Worm (Caenorhabditis elegans) whole organism, late embryonic: Measurements from ENCODE around the gene msp-57.

Source experiments
- C38D4.7 ChIP-seq: fragments of 200-800 bp; sonication (Bioruptor generic); optimal IDR thresholded peaks from 2 replicates; lab custom pipeline; 2018; ENCODE audit warnings: mild to moderate bottlenecking, missing genetic modification characterization, moderate library complexity, missing compliant biosample characterization
- F13H6.1 ChIP-seq: sonication (generic microtip); optimal IDR thresholded peaks from 2 replicates; lab custom pipeline; 2016; ENCODE audit warnings: missing genetic modification characterization, missing compliant biosample characterization
- K02D7.2 ChIP-seq: sonication (generic microtip); optimal IDR thresholded peaks from 2 replicates; lab custom pipeline; 2017; ENCODE audit warnings: mild to moderate bottlenecking, missing genetic modification characterization, missing compliant biosample characterization
- K09A11.1 ChIP-seq: sonication (generic microtip); optimal IDR thresholded peaks from 2 replicates; lab custom pipeline; 2017; ENCODE audit warnings: antibody characterized with exemption, mild to moderate bottlenecking, missing genetic modification characterization, missing compliant biosample characterization; ENCODE audit not compliant: insufficient read depth
- T23F11.4 ChIP-seq: fragments of 200-800 bp; sonication (Bioruptor generic); optimal IDR thresholded peaks from 2 replicates; lab custom pipeline; 2018; ENCODE audit warnings: mild to moderate bottlenecking, missing genetic modification characterization, missing compliant biosample characterization
- Y22D7AL.16 ChIP-seq: sonication (generic microtip); optimal IDR thresholded peaks from 2 replicates; lab custom pipeline; 2016; ENCODE audit warnings: missing genetic modification characterization, missing compliant biosample characterization
- ahr-1 ChIP-seq: sonication (generic microtip); optimal IDR thresholded peaks from 2 replicates; lab custom pipeline; 2016; ENCODE audit warnings: missing genetic modification characterization, missing compliant biosample characterization
- ama-1 ChIP-seq: fragments of 150-350 bp; optimal IDR thresholded peaks from 2 replicates; lab custom pipeline; 2014
- ceh-14 ChIP-seq: sonication (generic microtip); optimal IDR thresholded peaks from 2 replicates; lab custom pipeline; 2016; ENCODE audit warnings: missing genotype, missing genetic modification characterization, missing compliant biosample characterization
- ceh-19 ChIP-seq: fragments of 200-800 bp; sonication (Bioruptor generic); optimal IDR thresholded peaks from 2 replicates; lab custom pipeline; 2018; ENCODE audit warnings: mild to moderate bottlenecking, missing genetic modification characterization, missing compliant biosample characterization
- ceh-22 ChIP-seq: sonication (generic microtip); optimal IDR thresholded peaks from 2 replicates; lab custom pipeline; 2017; ENCODE audit warnings: missing biosample characterization, missing genetic modification characterization
- ceh-24 ChIP-seq: sonication (generic microtip); optimal IDR thresholded peaks from 2 replicates; lab custom pipeline; 2016; ENCODE audit warnings: mild to moderate bottlenecking, missing genetic modification characterization, missing compliant biosample characterization
- ceh-30 ChIP-seq: fragments of 150-350 bp; optimal IDR thresholded peaks from 2 replicates; lab custom pipeline; 2014; ENCODE audit warnings: missing biosample characterization, missing genetic modification characterization
- ceh-31 ChIP-seq: sonication (generic microtip); optimal IDR thresholded peaks from 2 replicates; lab custom pipeline; 2016; ENCODE audit warnings: missing genetic modification characterization, missing compliant biosample characterization
- ceh-34 ChIP-seq: sonication (generic microtip); optimal IDR thresholded peaks from 2 replicates; lab custom pipeline; 2016; ENCODE audit warnings: mild to moderate bottlenecking, missing genetic modification characterization, missing compliant biosample characterization
- ceh-45 ChIP-seq: fragments of 200-800 bp; sonication (Bioruptor generic); IDR thresholded peaks from 2 replicates; pipeline ENCODE4 v1.3.6; 2022; ENCODE audit warnings: missing genetic modification reagents, missing genetic modification characterization, missing compliant biosample characterization
- ceh-6 ChIP-seq: fragments of 200-800 bp; sonication (Bioruptor generic); optimal IDR thresholded peaks from 2 replicates; lab custom pipeline; 2018; ENCODE audit warnings: mild to moderate bottlenecking, missing genetic modification characterization, missing compliant biosample characterization
- dmd-4 ChIP-seq: sonication (generic microtip); optimal IDR thresholded peaks from 2 replicates; lab custom pipeline; 2016; ENCODE audit warnings: borderline replicate concordance, missing genetic modification characterization, missing compliant biosample characterization
- dve-1 ChIP-seq: sonication (generic microtip); optimal IDR thresholded peaks from 2 replicates; lab custom pipeline; 2017; ENCODE audit warnings: antibody characterized with exemption, mild to moderate bottlenecking, missing genetic modification characterization, missing compliant biosample characterization
- elt-2 ChIP-seq: sonication (generic microtip); optimal IDR thresholded peaks from 2 replicates; lab custom pipeline; 2016; ENCODE audit warnings: missing genetic modification reagents, missing genetic modification characterization, missing compliant biosample characterization
- elt-4 ChIP-seq: sonication (generic microtip); optimal IDR thresholded peaks from 2 replicates; lab custom pipeline; 2016; ENCODE audit warnings: missing genetic modification characterization, missing compliant biosample characterization
- eyg-1 ChIP-seq: sonication (generic microtip); optimal IDR thresholded peaks from 2 replicates; lab custom pipeline; 2016; ENCODE audit warnings: missing genotype, missing genetic modification characterization, missing compliant biosample characterization
- fkh-10 ChIP-seq: fragments of 150-350 bp; optimal IDR thresholded peaks from 2 replicates; lab custom pipeline; 2014; ENCODE audit warnings: missing biosample characterization, missing genetic modification reagents, missing genetic modification characterization
- gmeb-2 ChIP-seq: sonication (generic microtip); optimal IDR thresholded peaks from 2 replicates; lab custom pipeline; 2016; ENCODE audit warnings: missing genetic modification characterization, inconsistent platforms, missing compliant biosample characterization
- hlh-13 ChIP-seq: fragments of 200-800 bp; sonication (Bioruptor generic); optimal IDR thresholded peaks from 2 replicates; lab custom pipeline; 2018; ENCODE audit warnings: mild to moderate bottlenecking, missing genetic modification characterization, missing compliant biosample characterization
- hlh-15 ChIP-seq: sonication (generic microtip); optimal IDR thresholded peaks from 2 replicates; lab custom pipeline; 2016; ENCODE audit warnings: missing genetic modification characterization, missing compliant biosample characterization
- hlh-8 ChIP-seq: sonication (generic microtip); optimal IDR thresholded peaks from 2 replicates; lab custom pipeline; 2016; ENCODE audit warnings: missing genotype, missing genetic modification characterization, missing compliant biosample characterization
- lim-6 ChIP-seq: sonication (generic microtip); optimal IDR thresholded peaks from 2 replicates; lab custom pipeline; 2016; ENCODE audit warnings: missing genetic modification characterization, missing compliant biosample characterization
- lin-11 ChIP-seq: fragments of 200-800 bp; sonication (Bioruptor generic); optimal IDR thresholded peaks from 2 replicates; lab custom pipeline; 2018; ENCODE audit warnings: mild to moderate bottlenecking, missing genetic modification characterization, missing compliant biosample characterization
- madf-2 ChIP-seq: sonication (generic microtip); optimal IDR thresholded peaks from 2 replicates; lab custom pipeline; 2017; ENCODE audit warnings: missing genetic modification characterization, missing compliant biosample characterization
- nfya-1 ChIP-seq: sonication (generic microtip); optimal IDR thresholded peaks from 2 replicates; lab custom pipeline; 2017; ENCODE audit warnings: missing genetic modification characterization, mild to moderate bottlenecking, missing compliant biosample characterization, antibody characterized with exemption, moderate library complexity
- nhr-11 ChIP-seq: fragments of 150-350 bp; optimal IDR thresholded peaks from 2 replicates; lab custom pipeline; 2014; ENCODE audit warnings: missing biosample characterization, missing genetic modification characterization
- nhr-232 ChIP-seq: sonication (generic microtip); optimal IDR thresholded peaks from 2 replicates; lab custom pipeline; 2016; ENCODE audit warnings: missing genetic modification characterization, missing compliant biosample characterization
- npax-4 ChIP-seq: sonication (generic microtip); optimal IDR thresholded peaks from 2 replicates; lab custom pipeline; 2016; ENCODE audit warnings: missing genetic modification characterization, missing compliant biosample characterization
- pag-3 ChIP-seq: sonication (generic microtip); optimal IDR thresholded peaks from 2 replicates; lab custom pipeline; 2016; ENCODE audit warnings: missing compliant biosample characterization, missing genetic modification characterization, borderline replicate concordance
- pat-9 ChIP-seq: fragments of 200-800 bp; sonication (Bioruptor generic); optimal IDR thresholded peaks from 2 replicates; lab custom pipeline; 2018; ENCODE audit warnings: mild to moderate bottlenecking, missing genetic modification characterization, moderate library complexity, missing compliant biosample characterization
- pax-1 ChIP-seq: fragments of 150-350 bp; optimal IDR thresholded peaks from 2 replicates; lab custom pipeline; 2014; ENCODE audit warnings: missing biosample characterization, missing genetic modification characterization
- pha-4 ChIP-seq: fragments of 150-350 bp; optimal IDR thresholded peaks from 2 replicates; lab custom pipeline; 2018; ENCODE audit warnings: missing biosample characterization, missing genetic modification reagents, missing genetic modification characterization
- pqm-1 ChIP-seq: sonication (generic microtip); optimal IDR thresholded peaks from 2 replicates; lab custom pipeline; 2016; ENCODE audit warnings: missing genetic modification characterization, missing compliant biosample characterization
- ref-2 ChIP-seq: sonication (generic microtip); optimal IDR thresholded peaks from 2 replicates; lab custom pipeline; 2016; ENCODE audit warnings: missing genetic modification characterization, missing compliant biosample characterization
- rnt-1 ChIP-seq: sonication (generic microtip); optimal IDR thresholded peaks from 2 replicates; lab custom pipeline; 2016; ENCODE audit warnings: missing genetic modification characterization, missing compliant biosample characterization
- sox-2 ChIP-seq: fragments of 200-800 bp; sonication (Bioruptor generic); IDR thresholded peaks from 2 replicates; pipeline ENCODE4 v1.3.6; 2022; ENCODE audit warnings: missing genetic modification reagents, missing genetic modification characterization, missing compliant biosample characterization
- sox-4 ChIP-seq: sonication (generic microtip); optimal IDR thresholded peaks from 2 replicates; lab custom pipeline; 2017; ENCODE audit warnings: mild to moderate bottlenecking, missing genetic modification characterization, inconsistent platforms, missing compliant biosample characterization
- tbx-2 ChIP-seq: sonication (generic microtip); optimal IDR thresholded peaks from 2 replicates; lab custom pipeline; 2016; ENCODE audit warnings: missing genetic modification characterization, missing compliant biosample characterization
- tbx-7 ChIP-seq: sonication (generic microtip); optimal IDR thresholded peaks from 2 replicates; lab custom pipeline; 2016; ENCODE audit warnings: missing genotype, missing genetic modification characterization, missing compliant biosample characterization
- unc-55 ChIP-seq: sonication (generic microtip); optimal IDR thresholded peaks from 2 replicates; lab custom pipeline; 2017; ENCODE audit warnings: missing biosample characterization, missing genetic modification reagents, missing genetic modification characterization
- ztf-16 ChIP-seq: sonication (generic microtip); optimal IDR thresholded peaks from 2 replicates; lab custom pipeline; 2017; ENCODE audit warnings: missing genetic modification characterization, missing compliant biosample characterization

msp-57 gene

DNA sequence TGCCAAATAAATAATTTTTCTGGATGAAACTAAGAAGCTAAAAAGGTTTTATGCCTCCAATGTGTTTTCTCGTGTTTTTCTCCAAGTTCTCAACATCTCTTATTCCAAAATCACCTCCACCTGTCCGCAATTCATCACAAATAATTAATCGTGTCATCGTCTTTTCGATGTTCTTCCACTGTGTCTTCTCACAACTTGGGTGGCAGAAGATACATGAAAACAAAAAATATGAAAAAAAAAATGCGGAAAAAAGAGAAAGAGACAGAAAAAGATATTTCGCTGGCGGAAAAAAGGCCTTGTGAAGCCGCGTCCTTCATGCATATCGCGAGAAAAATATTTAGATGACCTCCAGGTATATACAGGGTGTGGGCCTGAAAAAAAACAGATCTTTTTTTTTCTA, 11.5 kb downstream of the msp-57 start:
- TF ChIP-seq nhr-11 (tag; lab: Kevin White, UChicago) (no peak), npax-4 (tag; lab: Kevin White, UChicago) (no peak), hlh-15 (no peak)

DNA sequence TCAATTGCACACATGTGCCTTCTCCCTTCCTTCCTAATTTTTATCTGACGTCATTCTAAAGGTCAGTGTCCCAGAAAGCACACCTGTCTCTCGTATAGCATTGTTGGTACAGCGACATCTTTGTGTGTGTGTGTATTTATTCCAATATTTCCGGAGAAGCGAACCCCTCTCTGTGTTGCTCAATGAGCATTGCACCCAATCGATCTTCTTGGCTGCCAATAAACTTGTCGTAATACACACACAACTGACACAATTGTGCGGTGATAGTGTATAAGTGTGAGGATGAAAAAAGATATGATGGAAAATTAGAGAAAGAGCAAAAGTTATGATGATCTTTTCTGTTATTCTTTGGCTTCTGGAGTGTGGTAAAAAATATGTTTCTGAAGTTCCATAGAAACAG, 14.2 kb downstream of the msp-57 start:
- no peak for TF ChIP-seq ceh-24
- no peak for TF ChIP-seq pqm-1 (tag; lab: Kevin White, UChicago)
- no peak for TF ChIP-seq lin-11
- peak; percentile 11 for TF ChIP-seq ceh-31 (tag; lab: Kevin White, UChicago)
- TF ChIP-seq dve-1: no peak
- peak; percentile 6 for TF ChIP-seq nfya-1 (tag; lab: Kevin White, UChicago)
- TF ChIP-seq dmd-4: no peak
- no peak for TF ChIP-seq ceh-19 (GFP tag; lab: Kevin White, UChicago)
- TF ChIP-seq pha-4 (tag; lab: Kevin White, UChicago): no peak
- TF ChIP-seq unc-55 (GFP tag; lab: Kevin White, UChicago): peak; percentile 71
- TF ChIP-seq ceh-34 (tag; lab: Kevin White, UChicago): no peak
- TF ChIP-seq ahr-1 (tag; lab: Kevin White, UChicago): no peak

DNA sequence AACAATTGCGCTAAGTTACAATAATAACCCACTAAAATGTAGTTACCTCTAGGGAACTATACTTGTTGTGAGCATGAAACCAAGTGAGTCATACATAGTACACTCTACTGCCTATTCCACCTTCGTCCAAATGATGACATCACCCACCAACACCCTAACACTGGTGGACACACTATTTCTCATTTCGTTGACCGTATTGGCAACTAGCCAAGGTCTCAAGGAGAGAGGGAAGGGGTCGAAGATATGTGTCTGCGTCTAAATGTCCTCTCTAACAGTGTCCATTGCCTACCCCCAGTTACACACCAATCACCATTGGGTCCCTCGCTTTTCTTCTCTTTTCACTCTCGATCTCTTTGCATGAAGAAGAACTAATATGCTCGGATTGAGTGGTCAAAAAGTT, 15.5 kb downstream of the msp-57 start:
- TF ChIP-seq rnt-1 (no peak), ceh-22 (tag; lab: Kevin White, UChicago) (no peak), C38D4.7 (GFP tag; lab: Kevin White, UChicago) (no peak), elt-4 (tag; lab: Kevin White, UChicago) (no peak), nhr-232 (tag; lab: Kevin White, UChicago) (no peak), ztf-16 (tag; lab: Kevin White, UChicago) (no peak), unc-55 (GFP tag; lab: Kevin White, UChicago) (peak; percentile 18), ceh-45 (GFP tag; lab: Robert Waterston, UW) (no peak), ref-2 (tag; lab: Kevin White, UChicago) (peak; percentile 61), npax-4 (tag; lab: Kevin White, UChicago) (no peak), sox-4 (tag; lab: Kevin White, UChicago) (no peak), ama-1 (lab: Kevin White, UChicago) (no peak), pax-1 (tag; lab: Kevin White, UChicago) (no peak), Y22D7AL.16 (tag; lab: Kevin White, UChicago) (peak; percentile 16), sox-2 (GFP tag; lab: Robert Waterston, UW) (no peak), hlh-8 (tag; lab: Kevin White, UChicago) (no peak), lim-6 (tag; lab: Kevin White, UChicago) (no peak), ceh-6 (no peak), hlh-13 (GFP tag; lab: Kevin White, UChicago) (no peak), gmeb-2 (tag; lab: Kevin White, UChicago) (no peak), ceh-31 (tag; lab: Kevin White, UChicago) (peak; percentile 18), madf-2 (tag; lab: Kevin White, UChicago) (no peak), K02D7.2 (tag; lab: Kevin White, UChicago) (no peak), fkh-10 (GFP tag; lab: Kevin White, UChicago) (no peak), ceh-14 (tag; lab: Kevin White, UChicago) (no peak), dve-1 (no peak), eyg-1 (no peak), pat-9 (tag; lab: Kevin White, UChicago) (no peak), T23F11.4 (GFP tag; lab: Kevin White, UChicago) (no peak), elt-2 (tag; lab: Kevin White, UChicago) (no peak), ceh-30 (tag; lab: Kevin White, UChicago) (no peak), ceh-34 (tag; lab: Kevin White, UChicago) (no peak), F13H6.1 (no peak), nfya-1 (tag; lab: Kevin White, UChicago) (peak; percentile 74), nhr-11 (tag; lab: Kevin White, UChicago) (no peak), K09A11.1 (tag; lab: Kevin White, UChicago) (no peak), tbx-7 (tag; lab: Kevin White, UChicago) (no peak), pag-3 (tag; lab: Kevin White, UChicago) (no peak), tbx-2 (tag; lab: Kevin White, UChicago) (peak; percentile 26)
